Fruit fly (Drosophila melanogaster): ENCODE results near the gene CG12818.

dm6 chr3R:10311076-10311744 lies 20.2 kb upstream of the CG12818 start, which contains the start of gene CG6293:
- TF ChIP-seq rn (GFP tag; IDR thresholded peaks at IDR 0.05): no peak
- TF ChIP-seq CG15710 (tag; optimal IDR thresholded peaks at IDR 0.05): no peak
- no peak for TF ChIP-seq CG8301 (tag; optimal IDR thresholded peaks at IDR 0.05)
- no peak for TF ChIP-seq CG8159 (tag; optimal IDR thresholded peaks at IDR 0.05)
- no peak; the same call in 2 of the 3 replicates for TF ChIP-seq fd96Ca (GFP tag; IDR thresholded peaks at IDR 0.05)
- no peak for TF ChIP-seq CG32121 (GFP tag; IDR thresholded peaks at IDR 0.05)
- no peak for TF ChIP-seq EcR (GFP tag; optimal IDR thresholded peaks at IDR 0.05)
- no peak for TF ChIP-seq gl (tag; optimal IDR thresholded peaks at IDR 0.05)
- no peak for TF ChIP-seq D1 (tag; optimal IDR thresholded peaks at IDR 0.05)
- TF ChIP-seq CG10348 (GFP tag; IDR thresholded peaks at IDR 0.05): no peak
- no peak for TF ChIP-seq Pif1A (GFP tag; optimal IDR thresholded peaks at IDR 0.05)
- TF ChIP-seq CG4496 (GFP tag; IDR thresholded peaks at IDR 0.05): no peak
- no peak for TF ChIP-seq Snoo (tag; optimal IDR thresholded peaks at IDR 0.05)
- no peak for TF ChIP-seq CG34367 (tag; optimal IDR thresholded peaks at IDR 0.05)

Measured in whole organism, pupa.